Worm (Caenorhabditis elegans) whole organism, late embryonic: ENCODE data around the gene B0273.1.

Source experiments
- F13H6.1 ChIP-seq: sonication (generic microtip); optimal IDR thresholded peaks from 2 replicates; lab custom pipeline; 2016; ENCODE audit warnings: missing genetic modification characterization, missing compliant biosample characterization
- Y22D7AL.16 ChIP-seq: sonication (generic microtip); optimal IDR thresholded peaks from 2 replicates; lab custom pipeline; 2016; ENCODE audit warnings: missing genetic modification characterization, missing compliant biosample characterization
- ceh-31 ChIP-seq: sonication (generic microtip); optimal IDR thresholded peaks from 2 replicates; lab custom pipeline; 2016; ENCODE audit warnings: missing genetic modification characterization, missing compliant biosample characterization
- ceh-34 ChIP-seq: sonication (generic microtip); optimal IDR thresholded peaks from 2 replicates; lab custom pipeline; 2016; ENCODE audit warnings: mild to moderate bottlenecking, missing genetic modification characterization, missing compliant biosample characterization
- ceh-45 ChIP-seq: fragments of 200-800 bp; sonication (Bioruptor generic); IDR thresholded peaks from 2 replicates; pipeline ENCODE4 v1.3.6; 2022; ENCODE audit warnings: missing genetic modification reagents, missing genetic modification characterization, missing compliant biosample characterization
- ceh-48 ChIP-seq: sonication (generic microtip); optimal IDR thresholded peaks from 2 replicates; lab custom pipeline; 2016; ENCODE audit warnings: missing genetic modification characterization, inconsistent platforms, missing compliant biosample characterization
- ceh-6 ChIP-seq: fragments of 200-800 bp; sonication (Bioruptor generic); optimal IDR thresholded peaks from 2 replicates; lab custom pipeline; 2018; ENCODE audit warnings: mild to moderate bottlenecking, missing genetic modification characterization, missing compliant biosample characterization
- dve-1 ChIP-seq: sonication (generic microtip); optimal IDR thresholded peaks from 2 replicates; lab custom pipeline; 2017; ENCODE audit warnings: antibody characterized with exemption, mild to moderate bottlenecking, missing genetic modification characterization, missing compliant biosample characterization
- elt-2 ChIP-seq: sonication (generic microtip); optimal IDR thresholded peaks from 2 replicates; lab custom pipeline; 2016; ENCODE audit warnings: missing genetic modification reagents, missing genetic modification characterization, missing compliant biosample characterization
- elt-4 ChIP-seq: sonication (generic microtip); optimal IDR thresholded peaks from 2 replicates; lab custom pipeline; 2016; ENCODE audit warnings: missing genetic modification characterization, missing compliant biosample characterization
- ets-4 ChIP-seq: sonication (generic microtip); optimal IDR thresholded peaks from 2 replicates; lab custom pipeline; 2016; ENCODE audit warnings: missing genetic modification characterization, missing compliant biosample characterization
- fkh-6 ChIP-seq: sonication (generic microtip); optimal IDR thresholded peaks from 2 replicates; lab custom pipeline; 2016; ENCODE audit warnings: missing genetic modification characterization, missing compliant biosample characterization
- hlh-30 ChIP-seq: sonication (generic microtip); optimal IDR thresholded peaks from 2 replicates; lab custom pipeline; 2017; ENCODE audit warnings: antibody characterized with exemption, missing genetic modification characterization, missing compliant biosample characterization; ENCODE audit not compliant: insufficient read depth
- hlh-8 ChIP-seq: sonication (generic microtip); optimal IDR thresholded peaks from 2 replicates; lab custom pipeline; 2016; ENCODE audit warnings: missing genotype, missing genetic modification characterization, missing compliant biosample characterization
- madf-2 ChIP-seq: sonication (generic microtip); optimal IDR thresholded peaks from 2 replicates; lab custom pipeline; 2017; ENCODE audit warnings: missing genetic modification characterization, missing compliant biosample characterization
- mec-3 ChIP-seq: sonication (generic microtip); optimal IDR thresholded peaks from 2 replicates; lab custom pipeline; 2016; ENCODE audit warnings: borderline replicate concordance, missing genetic modification characterization, missing compliant biosample characterization
- nfya-1 ChIP-seq: sonication (generic microtip); optimal IDR thresholded peaks from 2 replicates; lab custom pipeline; 2017; ENCODE audit warnings: missing genetic modification characterization, mild to moderate bottlenecking, missing compliant biosample characterization, antibody characterized with exemption, moderate library complexity
- odd-2 ChIP-seq: sonication (generic microtip); optimal IDR thresholded peaks from 2 replicates; lab custom pipeline; 2017; ENCODE audit warnings: antibody characterized with exemption, mild to moderate bottlenecking, missing genetic modification characterization, missing compliant biosample characterization
- pag-3 ChIP-seq: sonication (generic microtip); optimal IDR thresholded peaks from 2 replicates; lab custom pipeline; 2016; ENCODE audit warnings: missing compliant biosample characterization, missing genetic modification characterization, borderline replicate concordance
- pat-9 ChIP-seq: fragments of 200-800 bp; sonication (Bioruptor generic); optimal IDR thresholded peaks from 2 replicates; lab custom pipeline; 2018; ENCODE audit warnings: mild to moderate bottlenecking, missing genetic modification characterization, moderate library complexity, missing compliant biosample characterization
- pha-4 ChIP-seq: fragments of 150-350 bp; optimal IDR thresholded peaks from 2 replicates; lab custom pipeline; 2018; ENCODE audit warnings: missing biosample characterization, missing genetic modification reagents, missing genetic modification characterization
- ref-2 ChIP-seq: sonication (generic microtip); optimal IDR thresholded peaks from 2 replicates; lab custom pipeline; 2016; ENCODE audit warnings: missing genetic modification characterization, missing compliant biosample characterization
- rnt-1 ChIP-seq: sonication (generic microtip); optimal IDR thresholded peaks from 2 replicates; lab custom pipeline; 2016; ENCODE audit warnings: missing genetic modification characterization, missing compliant biosample characterization
- sdc-2 ChIP-seq: sonication (generic microtip); optimal IDR thresholded peaks from 2 replicates; lab custom pipeline; 2016; ENCODE audit warnings: missing genotype, missing genetic modification characterization, missing compliant biosample characterization
- tbx-2 ChIP-seq: sonication (generic microtip); optimal IDR thresholded peaks from 2 replicates; lab custom pipeline; 2016; ENCODE audit warnings: missing genetic modification characterization, missing compliant biosample characterization
- unc-3 ChIP-seq, 2 experiments: fragments of 200-800 bp in 1 of 2; sonication (Bioruptor generic) in 1 of 2; sonication (generic microtip) in 1 of 2; conservative IDR thresholded peaks in 1 of 2; optimal IDR thresholded peaks in 1 of 2; 2 replicates each; pipeline versions ENCODE4 v1.3.6 to Lab custom; 2016 to 2022; ENCODE audit warnings: missing compliant biosample characterization in 2 of 2, missing genetic modification characterization in 2 of 2, missing genetic modification reagents in 1 of 2
- unc-42 ChIP-seq: sonication (generic microtip); optimal IDR thresholded peaks from 2 replicates; lab custom pipeline; 2016; ENCODE audit warnings: missing genotype, missing genetic modification characterization, missing compliant biosample characterization
- unc-55 ChIP-seq: sonication (generic microtip); optimal IDR thresholded peaks from 2 replicates; lab custom pipeline; 2017; ENCODE audit warnings: missing biosample characterization, missing genetic modification reagents, missing genetic modification characterization
- unc-86 ChIP-seq: sonication (generic microtip); optimal IDR thresholded peaks from 2 replicates; lab custom pipeline; 2016; ENCODE audit warnings: missing genetic modification characterization, missing compliant biosample characterization
- zip-5 ChIP-seq: sonication (generic microtip); optimal IDR thresholded peaks from 2 replicates; lab custom pipeline; 2016; ENCODE audit warnings: missing genetic modification characterization, missing compliant biosample characterization
- ztf-16 ChIP-seq: sonication (generic microtip); optimal IDR thresholded peaks from 2 replicates; lab custom pipeline; 2017; ENCODE audit warnings: missing genetic modification characterization, missing compliant biosample characterization

The B0273.1 gene

ce11 chrIV:5514789-5515188, 21.0 kb downstream of the B0273.1 start:
- TF ChIP-seq odd-2 (tag; lab: Kevin White, UChicago) (no peak), unc-42 (tag; lab: Kevin White, UChicago) (no peak), F13H6.1 (tag; lab: Kevin White, UChicago) (no peak), madf-2 (tag; lab: Kevin White, UChicago) (no peak), ztf-16 (tag; lab: Kevin White, UChicago) (no peak), pha-4 (tag; lab: Kevin White, UChicago) (no peak), elt-4 (tag; lab: Kevin White, UChicago) (no peak), hlh-30 (tag; lab: Kevin White, UChicago) (no peak)

ce11 chrIV:5519044-5519443, 25.3 kb downstream of the B0273.1 start:
- no peak for TF ChIP-seq dve-1 (tag; lab: Kevin White, UChicago)

ce11 chrIV:5526711-5527383, 33.1 kb downstream of the B0273.1 start:
- TF ChIP-seq unc-55 = peak; percentile 26
- TF ChIP-seq pat-9 (tag; lab: Kevin White, UChicago) = peak; percentile 36
- no peak for TF ChIP-seq sdc-2 (tag; lab: Kevin White, UChicago)

ce11 chrIV:5528285-5528684, 34.5 kb downstream of the B0273.1 start, which contains the start of gene unc-5:
Gene unc-5 (minus strand): TSS chrIV:5528338.
- TF ChIP-seq hlh-8 (peak; percentile 24), odd-2 (tag; lab: Kevin White, UChicago) (no peak), mec-3 (no peak), unc-42 (tag; lab: Kevin White, UChicago) (no peak)
- TF ChIP-seq, all 69 proteins: peak for 1

- TF ChIP-seq elt-2 (tag; lab: Kevin White, UChicago) = peak; percentile 74
- TF ChIP-seq ceh-48 (tag; lab: Kevin White, UChicago) = no peak
- TF ChIP-seq hlh-30 (tag; lab: Kevin White, UChicago) = no peak
- TF ChIP-seq pag-3 (tag; lab: Kevin White, UChicago) = no peak
- TF ChIP-seq zip-5 (tag; lab: Kevin White, UChicago) = no peak
- TF ChIP-seq unc-86 (tag; lab: Kevin White, UChicago) = no peak
Measured at ce11 chrIV:5530980-5531379, 37.2 kb downstream of the B0273.1 start.

- TF ChIP-seq unc-42 (tag; lab: Kevin White, UChicago) (peak; percentile 88), ceh-45 (GFP tag; lab: Robert Waterston, UW) (no peak)
Measured at ce11 chrIV:5533556-5533955, 39.8 kb downstream of the B0273.1 start.

ce11 chrIV:5534596-5534995, 40.8 kb downstream of the B0273.1 start:
- TF ChIP-seq ref-2 (tag; lab: Kevin White, UChicago) (no peak), unc-3 (GFP tag; conservative IDR thresholded peaks at IDR 0.05; lab: Robert Waterston, UW) (no peak), unc-3 (tag; optimal IDR thresholded peaks at IDR 0.05; lab: Kevin White, UChicago) (no peak), ets-4 (tag; lab: Kevin White, UChicago) (no peak), nfya-1 (tag; lab: Kevin White, UChicago) (no peak)

ce11 chrIV:5535780-5536179, 42.0 kb downstream of the B0273.1 start:
- TF ChIP-seq unc-42 (tag; lab: Kevin White, UChicago) (peak; percentile 33), rnt-1 (tag; lab: Kevin White, UChicago) (peak; percentile 43), unc-55 (peak; percentile 96), tbx-2 (tag; lab: Kevin White, UChicago) (peak; percentile 27), pag-3 (tag; lab: Kevin White, UChicago) (no peak), ceh-31 (tag; lab: Kevin White, UChicago) (peak; percentile 7), fkh-6 (no peak), ceh-34 (tag; lab: Kevin White, UChicago) (peak; percentile 59), Y22D7AL.16 (tag; lab: Kevin White, UChicago) (no peak), ceh-6 (GFP tag; lab: Kevin White, UChicago) (peak; percentile 1)
